Worm (Caenorhabditis elegans) whole organism, young adult: ENCODE results near the gene srx-29.

Experiments
- D2030.7 ChIP-seq: fragments of 200-800 bp; sonication (Bioruptor generic); IDR thresholded peaks from 2 replicates; pipeline ENCODE4 v1.3.6; 2022; ENCODE audit warnings: missing genetic modification reagents, missing genetic modification characterization, missing compliant biosample characterization
- ama-1 ChIP-seq, 3 experiments: fragments of 150-350 bp in 1 of 3; sonication (generic microtip) in 2 of 3; optimal IDR thresholded peaks; 2 replicates each; lab custom pipeline; 2014 to 2018; ENCODE audit warnings: missing biosample characterization in 2 of 3, missing genetic modification characterization in 2 of 3, missing genetic modification reagents in 2 of 3
- aptf-2 ChIP-seq: fragments of 200-800 bp; sonication (Bioruptor generic); conservative IDR thresholded peaks from 2 replicates; pipeline ENCODE4 v1.3.6; 2022; ENCODE audit warnings: missing genetic modification reagents, missing genetic modification characterization, missing compliant biosample characterization
- attf-5 ChIP-seq: fragments of 200-800 bp; sonication (Bioruptor generic); optimal IDR thresholded peaks from 2 replicates; lab custom pipeline; 2018; ENCODE audit warnings: mild to moderate bottlenecking, missing genetic modification characterization, missing compliant biosample characterization
- ceh-100 ChIP-seq: fragments of 200-800 bp; sonication (Bioruptor generic); IDR thresholded peaks from 2 replicates; pipeline ENCODE4 v1.3.6; 2022; ENCODE audit warnings: missing genetic modification reagents, missing genetic modification characterization, missing compliant biosample characterization
- lin-26 ChIP-seq: fragments of 200-800 bp; sonication (Bioruptor generic); IDR thresholded peaks from 2 replicates; pipeline ENCODE4 v1.3.6; 2022; ENCODE audit warnings: missing genetic modification reagents, missing genetic modification characterization, missing compliant biosample characterization
- lin-35 ChIP-seq, 3 experiments: fragments of 150-350 bp in 2 of 3; sonication (generic microtip) in 1 of 3; optimal IDR thresholded peaks; 2 replicates each; lab custom pipeline; 2014 to 2018; ENCODE audit warnings: missing biosample characterization in 3 of 3, missing genetic modification characterization in 3 of 3, missing genetic modification reagents in 3 of 3
- lir-1 ChIP-seq: fragments of 200-800 bp; sonication (Bioruptor generic); conservative IDR thresholded peaks from 2 replicates; pipeline ENCODE4 v1.3.6; 2022; ENCODE audit warnings: missing genetic modification reagents, missing genetic modification characterization, missing compliant biosample characterization
- mcd-1 ChIP-seq: fragments of 200-800 bp; sonication (Bioruptor generic); IDR thresholded peaks from 2 replicates; pipeline ENCODE4 v1.3.6; 2022; ENCODE audit warnings: missing genetic modification reagents, missing genetic modification characterization, missing compliant biosample characterization
- nfya-2 ChIP-seq: fragments of 200-800 bp; sonication (Bioruptor generic); IDR thresholded peaks from 2 replicates; pipeline ENCODE4 v1.3.6; 2022; ENCODE audit warnings: missing genetic modification reagents, missing genetic modification characterization, missing compliant biosample characterization
- nhr-90 ChIP-seq: sonication (generic microtip); optimal IDR thresholded peaks from 2 replicates; lab custom pipeline; 2016; ENCODE audit warnings: missing genotype, mild to moderate bottlenecking, missing genetic modification characterization, missing compliant biosample characterization
- unc-62 ChIP-seq: fragments of 150-350 bp; optimal IDR thresholded peaks from 2 replicates; lab custom pipeline; 2014; ENCODE audit warnings: missing biosample characterization, missing genetic modification reagents, missing genetic modification characterization

- no peak for TF ChIP-seq lir-1
- no peak for TF ChIP-seq attf-5 (GFP tag; lab: Kevin White, UChicago)
- TF ChIP-seq unc-62: no peak
- no peak for TF ChIP-seq nfya-2 (GFP tag; lab: Robert Waterston, UW)
- TF ChIP-seq ceh-100 (GFP tag; lab: Robert Waterston, UW): no peak
- no peak for TF ChIP-seq ama-1 (optimal IDR thresholded peaks at IDR 0.05; lab: Kevin White, UChicago)
- no peak for TF ChIP-seq ama-1 (GFP tag; optimal IDR thresholded peaks at IDR 0.05; lab: Kevin White, UChicago)
- no peak for TF ChIP-seq lin-35 (GFP tag; optimal IDR thresholded peaks at IDR 0.05; lab: Kevin White, UChicago)
- TF ChIP-seq nhr-90: no peak
- no peak for TF ChIP-seq aptf-2
- no peak for TF ChIP-seq D2030.7 (GFP tag; lab: Robert Waterston, UW)
- TF ChIP-seq lin-26: no peak
- TF ChIP-seq mcd-1 (GFP tag; lab: Robert Waterston, UW): no peak
Observed at ce11 chrV:15693682-15694081, 4.3 kb downstream of the srx-29 start, which contains the start of gene nhr-198.
